Fruit fly (Drosophila melanogaster) whole organism, embryonic: ENCODE measurements around the gene eco.

ENCODE experiments used
- Abd-B ChIP-seq: fragments of 200-800 bp; sonication (Bioruptor generic); optimal IDR thresholded peaks from 2 replicates; lab custom pipeline; 2018; ENCODE audit warnings: missing biosample characterization, mild to moderate bottlenecking, missing genetic modification characterization, moderate library complexity
- Ada2b ChIP-seq: fragments of 200-800 bp; sonication (Bioruptor generic); IDR thresholded peaks from 2 replicates; pipeline ENCODE4 v1.3.6; 2022; ENCODE audit warnings: missing biosample characterization, missing genetic modification characterization
- Asciz ChIP-seq: fragments of 200-800 bp; sonication (Bioruptor generic); optimal IDR thresholded peaks from 2 replicates; lab custom pipeline; 2017; ENCODE audit warnings: missing biosample characterization, mild to moderate bottlenecking, missing genetic modification characterization, missing genetic modification reagents
- Atf-2 ChIP-seq: fragments of 200-800 bp; sonication (Bioruptor generic); optimal IDR thresholded peaks from 2 replicates; lab custom pipeline; 2016; ENCODE audit warnings: missing biosample characterization, missing genetic modification characterization
- Atf6 ChIP-seq: fragments of 200-800 bp; sonication (Bioruptor generic); IDR thresholded peaks from 2 replicates; pipeline ENCODE4 v1.3.6; 2022; ENCODE audit warnings: missing biosample characterization, missing genetic modification characterization
- BEAF-32 ChIP-seq: fragments of 200-800 bp; sonication (Bioruptor generic); optimal IDR thresholded peaks from 3 replicates; lab custom pipeline; 2017; ENCODE audit warnings: missing biosample characterization, missing genetic modification characterization, mild to moderate bottlenecking, moderate library complexity, missing genetic modification reagents
- CG10267 ChIP-seq: fragments of 200-800 bp; sonication (Bioruptor generic); optimal IDR thresholded peaks from 2 replicates; lab custom pipeline; 2018; ENCODE audit warnings: missing biosample characterization, mild to moderate bottlenecking, missing genetic modification characterization, moderate library complexity
- CG10431 ChIP-seq: fragments of 200-800 bp; sonication (Bioruptor generic); optimal IDR thresholded peaks from 3 replicates; lab custom pipeline; 2018; ENCODE audit warnings: missing biosample characterization, mild to moderate bottlenecking, missing genetic modification characterization
- CG14014 ChIP-seq: fragments of 200-800 bp; sonication (Bioruptor generic); IDR thresholded peaks from 2 replicates; pipeline ENCODE4 v1.3.6; 2022; ENCODE audit warnings: missing biosample characterization, missing genetic modification characterization
- CG15011 ChIP-seq: fragments of 200-800 bp; sonication (Bioruptor generic); optimal IDR thresholded peaks from 3 replicates; lab custom pipeline; 2018; ENCODE audit warnings: missing biosample characterization, mild to moderate bottlenecking, missing genetic modification characterization
- CG15269 ChIP-seq: fragments of 200-800 bp; sonication (Bioruptor generic); optimal IDR thresholded peaks from 2 replicates; lab custom pipeline; 2018; ENCODE audit warnings: missing biosample characterization, mild to moderate bottlenecking, missing genetic modification characterization, moderate library complexity
- CG15479 ChIP-seq: fragments of 200-800 bp; sonication (Bioruptor generic); optimal IDR thresholded peaks from 3 replicates; lab custom pipeline; 2019; ENCODE audit warnings: missing biosample characterization, mild to moderate bottlenecking, missing genetic modification characterization, moderate library complexity
- CG15696 ChIP-seq: fragments of 200-800 bp; sonication (Bioruptor generic); optimal IDR thresholded peaks from 2 replicates; lab custom pipeline; 2019; ENCODE audit warnings: missing biosample characterization, mild to moderate bottlenecking, missing genetic modification characterization, moderate library complexity
- CG30020 ChIP-seq: fragments of 200-800 bp; optimal IDR thresholded peaks from 2 replicates; lab custom pipeline; 2019; ENCODE audit warnings: missing biosample characterization, mild to moderate bottlenecking, missing genetic modification characterization, moderate library complexity
- CG31365 ChIP-seq: fragments of 200-800 bp; sonication (Bioruptor generic); optimal IDR thresholded peaks from 2 replicates; lab custom pipeline; 2018; ENCODE audit warnings: missing biosample characterization, mild to moderate bottlenecking, missing genetic modification characterization
- CG34422 ChIP-seq: fragments of 200-800 bp; sonication (Bioruptor generic); IDR thresholded peaks from 3 replicates; pipeline ENCODE4 v1.3.6; 2022; ENCODE audit warnings: missing biosample characterization, missing genetic modification characterization
- CG6689 ChIP-seq: fragments of 200-800 bp; sonication (Bioruptor generic); IDR thresholded peaks from 2 replicates; pipeline ENCODE4 v1.3.6; 2022; ENCODE audit warnings: missing biosample characterization, missing genetic modification characterization
- CG7357 ChIP-seq: fragments of 200-800 bp; sonication (Bioruptor generic); IDR thresholded peaks from 3 replicates; pipeline ENCODE4 v1.3.6; 2022; ENCODE audit warnings: missing biosample characterization, missing genetic modification characterization
- CG7372 ChIP-seq: fragments of 200-800 bp; sonication (Bioruptor generic); IDR thresholded peaks from 2 replicates; pipeline ENCODE4 v1.3.6; 2022; ENCODE audit warnings: missing biosample characterization, missing genetic modification characterization
- CG8924 ChIP-seq: fragments of 200-800 bp; optimal IDR thresholded peaks from 3 replicates; lab custom pipeline; 2019; ENCODE audit warnings: missing biosample characterization, mild to moderate bottlenecking, missing genetic modification characterization, moderate library complexity
- CHES-1-like ChIP-seq: fragments of 200-800 bp; sonication (Bioruptor generic); optimal IDR thresholded peaks from 2 replicates; lab custom pipeline; 2016; ENCODE audit warnings: missing biosample characterization, missing genetic modification characterization
- Dip2 ChIP-seq: fragments of 200-800 bp; sonication (Bioruptor generic); IDR thresholded peaks from 2 replicates; pipeline ENCODE4 v1.3.6; 2022; ENCODE audit warnings: missing biosample characterization, missing genetic modification characterization
- Doc2 ChIP-seq: fragments of 200-800 bp; sonication (Bioruptor generic); IDR thresholded peaks from 2 replicates; pipeline ENCODE4 v1.3.6; 2022; ENCODE audit warnings: missing biosample characterization, missing genetic modification characterization
- ERR ChIP-seq: fragments of 200-800 bp; sonication (Bioruptor generic); optimal IDR thresholded peaks from 2 replicates; lab custom pipeline; 2016; ENCODE audit warnings: missing biosample characterization, missing genetic modification characterization
- Elba2 ChIP-seq: fragments of 200-800 bp; sonication (Bioruptor generic); optimal IDR thresholded peaks from 3 replicates; lab custom pipeline; 2016; ENCODE audit warnings: missing biosample characterization, missing genetic modification characterization
- Ets65A ChIP-seq: fragments of 200-800 bp; sonication (Bioruptor generic); peaks from one replicate; lab custom pipeline; 2016; ENCODE audit warnings: missing biosample characterization, missing genetic modification characterization
- GATAe ChIP-seq: fragments of 200-800 bp; sonication (Bioruptor generic); conservative IDR thresholded peaks from 2 replicates; pipeline ENCODE4 v1.3.6; 2022; ENCODE audit warnings: missing biosample characterization, missing genetic modification characterization
- Lhr ChIP-seq: fragments of 200-800 bp; sonication (Bioruptor generic); optimal IDR thresholded peaks from 3 replicates; lab custom pipeline; 2017; ENCODE audit warnings: mild to moderate bottlenecking, missing biosample characterization, missing genetic modification reagents, missing genetic modification characterization
- MTF-1 ChIP-seq: fragments of 200-800 bp; sonication (Bioruptor generic); optimal IDR thresholded peaks from 2 replicates; lab custom pipeline; 2018; ENCODE audit warnings: missing biosample characterization, mild to moderate bottlenecking, missing genetic modification characterization, borderline replicate concordance
- Nf-YB ChIP-seq: fragments of 200-800 bp; sonication (Bioruptor generic); optimal IDR thresholded peaks from 3 replicates; lab custom pipeline; 2019; ENCODE audit warnings: missing biosample characterization, mild to moderate bottlenecking, missing genetic modification characterization, moderate library complexity
- Optix ChIP-seq: fragments of 200-800 bp; sonication (Bioruptor generic); IDR thresholded peaks from 3 replicates; pipeline ENCODE4 v1.3.6; 2022; ENCODE audit warnings: missing biosample characterization, missing genetic modification characterization
- Xbp1 ChIP-seq: fragments of 200-800 bp; sonication (Bioruptor generic); optimal IDR thresholded peaks from 3 replicates; lab custom pipeline; 2016; ENCODE audit warnings: missing biosample characterization, mild to moderate bottlenecking, missing genetic modification characterization
- YL-1 ChIP-seq: fragments of 200-800 bp; sonication (Bioruptor generic); optimal IDR thresholded peaks from 3 replicates; lab custom pipeline; 2017; ENCODE audit warnings: missing biosample characterization, mild to moderate bottlenecking, missing genetic modification characterization
- cad ChIP-seq: fragments of >200 bp; optimal IDR thresholded peaks from 2 replicates; lab custom pipeline; 2017; ENCODE audit warnings: missing biosample characterization, missing genetic modification characterization
- cas ChIP-seq: fragments of 200-800 bp; sonication (Bioruptor generic); IDR thresholded peaks from 2 replicates; pipeline ENCODE4 v1.3.6; 2022; ENCODE audit warnings: missing biosample characterization, missing genetic modification characterization
- cg ChIP-seq: fragments of 200-800 bp; sonication (Bioruptor generic); optimal IDR thresholded peaks from 3 replicates; lab custom pipeline; 2019; ENCODE audit warnings: missing biosample characterization, mild to moderate bottlenecking, missing genetic modification characterization, moderate library complexity
- danr ChIP-seq: fragments of 200-800 bp; sonication (Bioruptor generic); IDR thresholded peaks from 2 replicates; pipeline ENCODE4 v1.3.6; 2022; ENCODE audit warnings: missing biosample characterization, missing genetic modification characterization
- dati ChIP-seq: fragments of 200-800 bp; sonication (Bioruptor generic); IDR thresholded peaks from 2 replicates; pipeline ENCODE4 v1.3.6; 2022; ENCODE audit warnings: missing biosample characterization, missing genetic modification characterization
- en ChIP-seq: fragments of 200-800 bp; sonication (Bioruptor generic); optimal IDR thresholded peaks from 2 replicates; lab custom pipeline; 2016; ENCODE audit warnings: missing biosample characterization, missing genetic modification characterization
- jumu ChIP-seq: fragments of 200-800 bp; sonication (Bioruptor generic); optimal IDR thresholded peaks from 3 replicates; lab custom pipeline; 2016; ENCODE audit warnings: missing biosample characterization, missing genetic modification characterization
- klu ChIP-seq: fragments of 200-800 bp; sonication (Bioruptor generic); IDR thresholded peaks from 2 replicates; pipeline ENCODE4 v1.3.6; 2022; ENCODE audit warnings: missing biosample characterization, missing genetic modification characterization
- nom ChIP-seq: fragments of 200-800 bp; sonication (Bioruptor generic); optimal IDR thresholded peaks from 2 replicates; lab custom pipeline; 2017; ENCODE audit warnings: missing biosample characterization, missing genetic modification characterization, mild to moderate bottlenecking, moderate library complexity, missing genetic modification reagents
- pfk ChIP-seq: fragments of 200-800 bp; sonication (Bioruptor generic); optimal IDR thresholded peaks from 2 replicates; lab custom pipeline; 2018; ENCODE audit warnings: missing biosample characterization, mild to moderate bottlenecking, missing genetic modification characterization, moderate library complexity
- prd ChIP-seq, 3 experiments: fragments of >200 bp in 2 of 3; fragments of 200-800 bp in 1 of 3; sonication (Bioruptor generic) in 1 of 3; optimal IDR thresholded peaks in 2 of 3; IDR thresholded peaks in 1 of 3; 2 replicates in 2 of 3; 3 replicates in 1 of 3; pipeline versions ENCODE4 v1.3.6 to Lab custom; 2017 to 2022; ENCODE audit warnings: missing biosample characterization in 1 of 3, missing genetic modification characterization in 1 of 3
- sens ChIP-seq: fragments of 200-800 bp; sonication (Bioruptor generic); peaks from one replicate; lab custom pipeline; 2016; ENCODE audit warnings: missing biosample characterization, missing genetic modification characterization
- sim ChIP-seq: fragments of 200-800 bp; sonication (Bioruptor generic); IDR thresholded peaks from 2 replicates; pipeline ENCODE4 v1.3.6; 2022; ENCODE audit warnings: missing biosample characterization, missing genetic modification characterization
- sima ChIP-seq: fragments of 200-800 bp; sonication (Bioruptor generic); optimal IDR thresholded peaks from 2 replicates; lab custom pipeline; 2016; ENCODE audit warnings: missing biosample characterization, missing genetic modification characterization
- trh ChIP-seq: fragments of 200-800 bp; sonication (Bioruptor generic); optimal IDR thresholded peaks from 2 replicates; lab custom pipeline; 2016; ENCODE audit warnings: missing biosample characterization, missing genetic modification characterization
- twi ChIP-seq: fragments of 200-800 bp; optimal IDR thresholded peaks from 2 replicates; lab custom pipeline; 2019; ENCODE audit warnings: missing biosample characterization, mild to moderate bottlenecking, missing genetic modification characterization, moderate library complexity
- vvl ChIP-seq: fragments of 200-800 bp; sonication (Bioruptor generic); IDR thresholded peaks from 2 replicates; pipeline ENCODE4 v1.3.6; 2022; ENCODE audit warnings: missing biosample characterization, missing genetic modification characterization

Gene eco

dm6 chr3L:7364717-7365278 lies 25.7 kb upstream of the eco start (continued):
- TF ChIP-seq CHES-1-like (GFP tag; lab: Kevin White, UChicago) (no peak), Asciz (GFP tag; lab: Kevin White, UChicago) (no peak), Nf-YB (GFP tag; lab: Kevin White, UChicago) (peak; percentile 43), GATAe (GFP tag; lab: Robert Waterston, UW) (no peak), dati (no peak), sens (GFP tag; lab: Kevin White, UChicago) (peak; percentile 61), sim (GFP tag; lab: Robert Waterston, UW) (no peak), jumu (GFP tag; lab: Kevin White, UChicago) (no peak), CG15479 (GFP tag; lab: Kevin White, UChicago) (no peak), trh (GFP tag; lab: Kevin White, UChicago) (no peak), BEAF-32 (GFP tag; lab: Kevin White, UChicago) (no peak), Xbp1 (no peak), CG8924 (tag; lab: Kevin White, UChicago) (peak; percentile 14), cad (no peak), CG34422 (0 out of 3 replicates have a peak, but pooled peaks have one; percentile 14), Elba2 (GFP tag; lab: Kevin White, UChicago) (peak; percentile 51), Atf6 (no peak)

- no peak for TF ChIP-seq Doc2
- TF ChIP-seq nom = peak; percentile 57
- no peak for TF ChIP-seq pfk
- no peak for TF ChIP-seq CG6689
- TF ChIP-seq Ada2b = no peak
- peak; percentile 64; the same call in 1 of the 2 replicates for TF ChIP-seq vvl (GFP tag; lab: Robert Waterston, UW)
- peak; percentile 8 for TF ChIP-seq CG15269
- TF ChIP-seq cg = peak; percentile 86
- peak; percentile 99 for TF ChIP-seq CG10431
- TF ChIP-seq Ets65A = no peak
- no peak for TF ChIP-seq Abd-B (GFP tag; lab: Kevin White, UChicago)
- TF ChIP-seq Dip2 (GFP tag; lab: Robert Waterston, UW) = no peak
- TF ChIP-seq klu (GFP tag; lab: Robert Waterston, UW) = no peak
- TF ChIP-seq MTF-1 (GFP tag; lab: Kevin White, UChicago) = no peak
- no peak for TF ChIP-seq CG15696 (tag; lab: Kevin White, UChicago)
- TF ChIP-seq sima = no peak
- TF ChIP-seq Optix (GFP tag; lab: Robert Waterston, UW) = no peak
- no peak for TF ChIP-seq CG14014 (GFP tag; lab: Robert Waterston, UW)
- TF ChIP-seq cas = no peak
- no peak for TF ChIP-seq Lhr (GFP tag; lab: Kevin White, UChicago)
- no peak for TF ChIP-seq en (GFP tag; lab: Kevin White, UChicago)
- TF ChIP-seq trh (GFP tag; lab: Kevin White, UChicago) = no peak
- no peak for TF ChIP-seq CG7372 (GFP tag; lab: Robert Waterston, UW)
- TF ChIP-seq YL-1 (GFP tag; lab: Kevin White, UChicago) = peak; percentile 4
- TF ChIP-seq CG31365 = no peak
- TF ChIP-seq danr (GFP tag; lab: Robert Waterston, UW) = no peak
- TF ChIP-seq CG7357 (GFP tag; lab: Robert Waterston, UW) = no peak
- TF ChIP-seq twi (tag; lab: Kevin White, UChicago) = no peak
- no peak for TF ChIP-seq prd (optimal IDR thresholded peaks at IDR 0.05; lab: Kevin White, UChicago)
- peak; percentile 32; the same call in 1 of the 3 replicates for TF ChIP-seq prd (GFP tag; IDR thresholded peaks at IDR 0.05; lab: Robert Waterston, UW)
- no peak for TF ChIP-seq CG15011
- TF ChIP-seq CG10267 (tag; lab: Kevin White, UChicago) = no peak
- TF ChIP-seq ERR (GFP tag; lab: Kevin White, UChicago) = no peak
- no peak for TF ChIP-seq CG30020 (tag; lab: Kevin White, UChicago)
- TF ChIP-seq Atf-2 (GFP tag; lab: Kevin White, UChicago) = no peak
These were observed 22.0 kb upstream of the eco start for dm6 chr3L:7361095-7361522.
